Worm (Caenorhabditis elegans) whole organism, L3 larva: Measurements from ENCODE around the gene cept-2.

Experiments used
- R02D3.7 ChIP-seq: fragments of 150-350 bp; optimal IDR thresholded peaks from 2 replicates; lab custom pipeline; 2014; ENCODE audit warnings: missing biosample characterization, missing genetic modification characterization
- ZK546.5 ChIP-seq: sonication (generic microtip); optimal IDR thresholded peaks from 2 replicates; lab custom pipeline; 2017; ENCODE audit warnings: missing biosample characterization, missing genetic modification characterization
- aly-2 ChIP-seq: fragments of 150-350 bp; optimal IDR thresholded peaks from 2 replicates; lab custom pipeline; 2014; ENCODE audit warnings: missing biosample characterization, missing genetic modification characterization
- ama-1 ChIP-seq: fragments of 150-350 bp; optimal IDR thresholded peaks from 2 replicates; lab custom pipeline; 2018
- ceh-16 ChIP-seq: sonication (generic microtip); optimal IDR thresholded peaks from 2 replicates; lab custom pipeline; 2017; ENCODE audit warnings: missing biosample characterization, missing genetic modification characterization
- ceh-28 ChIP-seq: fragments of 150-350 bp; optimal IDR thresholded peaks from 2 replicates; lab custom pipeline; 2014; ENCODE audit warnings: missing biosample characterization, missing genetic modification reagents, missing genetic modification characterization
- ceh-82 ChIP-seq: fragments of 150-350 bp; optimal IDR thresholded peaks from 2 replicates; lab custom pipeline; 2014; ENCODE audit warnings: missing biosample characterization, missing genetic modification characterization
- ceh-9 ChIP-seq: sonication (generic microtip); optimal IDR thresholded peaks from 2 replicates; lab custom pipeline; 2018; ENCODE audit warnings: missing biosample characterization, missing genetic modification characterization
- daf-12 ChIP-seq: fragments of 150-350 bp; optimal IDR thresholded peaks from 2 replicates; lab custom pipeline; 2014; ENCODE audit warnings: missing biosample characterization, missing genetic modification reagents, missing genetic modification characterization
- egl-27 ChIP-seq: sonication (generic microtip); optimal IDR thresholded peaks from 4 replicates; lab custom pipeline; 2017; ENCODE audit warnings: missing biosample characterization, missing genetic modification reagents, missing genetic modification characterization
- elt-1 ChIP-seq: fragments of 150-350 bp; optimal IDR thresholded peaks from 2 replicates; lab custom pipeline; 2014; ENCODE audit warnings: missing biosample characterization, missing genetic modification characterization
- elt-2 ChIP-seq: sonication (generic microtip); optimal IDR thresholded peaks from 2 replicates; lab custom pipeline; 2016; ENCODE audit warnings: missing genetic modification reagents, mild to moderate bottlenecking, missing genetic modification characterization, missing compliant biosample characterization
- elt-3 ChIP-seq, 3 experiments: fragments of 150-350 bp in 1 of 3; sonication (generic microtip) in 2 of 3; optimal IDR thresholded peaks; 2 replicates in 2 of 3; 4 replicates in 1 of 3; lab custom pipeline; 2014 to 2017; ENCODE audit warnings: missing biosample characterization in 3 of 3, missing genetic modification characterization in 3 of 3
- fkh-10 ChIP-seq: sonication (generic microtip); optimal IDR thresholded peaks from 2 replicates; lab custom pipeline; 2017; ENCODE audit warnings: missing biosample characterization, missing genetic modification reagents, missing genetic modification characterization
- hmg-11 ChIP-seq: sonication (generic microtip); optimal IDR thresholded peaks from 2 replicates; lab custom pipeline; 2016; ENCODE audit warnings: missing genetic modification characterization, missing compliant biosample characterization
- lin-39 ChIP-seq: fragments of 150-350 bp; optimal IDR thresholded peaks from 2 replicates; lab custom pipeline; 2018; ENCODE audit warnings: missing biosample characterization, missing genetic modification reagents, missing genetic modification characterization
- lsy-12 ChIP-seq: sonication (generic microtip); optimal IDR thresholded peaks from 2 replicates; lab custom pipeline; 2016; ENCODE audit warnings: mild to moderate bottlenecking, missing genetic modification characterization, missing compliant biosample characterization
- mml-1 ChIP-seq: fragments of 150-350 bp; sonication (generic microtip); optimal IDR thresholded peaks from 3 replicates; lab custom pipeline; 2014; ENCODE audit warnings: missing biosample characterization, missing genetic modification characterization
- nhr-12 ChIP-seq: fragments of 150-350 bp; optimal IDR thresholded peaks from 2 replicates; lab custom pipeline; 2014; ENCODE audit warnings: missing biosample characterization, missing genetic modification characterization
- nhr-23 ChIP-seq: fragments of 150-350 bp; optimal IDR thresholded peaks from 2 replicates; lab custom pipeline; 2014; ENCODE audit warnings: missing biosample characterization, missing genetic modification reagents, missing genetic modification characterization
- nhr-237 ChIP-seq: fragments of 150-350 bp; optimal IDR thresholded peaks from 2 replicates; lab custom pipeline; 2014; ENCODE audit warnings: missing biosample characterization, missing genetic modification characterization
- nhr-25 ChIP-seq: sonication (generic microtip); optimal IDR thresholded peaks from 2 replicates; lab custom pipeline; 2017; ENCODE audit warnings: missing biosample characterization, missing genetic modification characterization
- nhr-28 ChIP-seq: fragments of 150-350 bp; optimal IDR thresholded peaks from 2 replicates; lab custom pipeline; 2014; ENCODE audit warnings: missing biosample characterization, missing genetic modification characterization
- nhr-43 ChIP-seq: sonication (generic microtip); optimal IDR thresholded peaks from 2 replicates; lab custom pipeline; 2016; ENCODE audit warnings: mild to moderate bottlenecking, missing genetic modification characterization, missing compliant biosample characterization; ENCODE audit not compliant: poor library complexity, severe bottlenecking
- nhr-67 ChIP-seq: fragments of 150-350 bp; optimal IDR thresholded peaks from 2 replicates; lab custom pipeline; 2014; ENCODE audit warnings: missing biosample characterization, missing genetic modification characterization
- nhr-76 ChIP-seq: fragments of 150-350 bp; sonication (generic microtip); optimal IDR thresholded peaks from 5 replicates; lab custom pipeline; 2014; ENCODE audit warnings: missing biosample characterization, missing genetic modification characterization
- pha-4 ChIP-seq: fragments of 150-350 bp; optimal IDR thresholded peaks from 2 replicates; lab custom pipeline; 2014; ENCODE audit warnings: missing biosample characterization, missing genetic modification reagents, missing genetic modification characterization
- pqm-1 ChIP-seq: fragments of 150-350 bp; optimal IDR thresholded peaks from 2 replicates; lab custom pipeline; 2017; ENCODE audit warnings: missing biosample characterization, missing genetic modification characterization, inconsistent platforms
- sea-2 ChIP-seq: fragments of 150-350 bp; sonication (generic microtip); optimal IDR thresholded peaks from 4 replicates; lab custom pipeline; 2014; ENCODE audit warnings: missing biosample characterization, missing genetic modification reagents, missing genetic modification characterization
- skn-1 ChIP-seq: fragments of 150-350 bp; optimal IDR thresholded peaks from 2 replicates; lab custom pipeline; 2014; ENCODE audit warnings: missing biosample characterization, missing genetic modification characterization
- snpc-4 ChIP-seq: fragments of 150-350 bp; optimal IDR thresholded peaks from 2 replicates; lab custom pipeline; 2014; ENCODE audit warnings: missing biosample characterization, missing genetic modification characterization
- unc-39 ChIP-seq: sonication (generic microtip); optimal IDR thresholded peaks from 4 replicates; lab custom pipeline; 2017; ENCODE audit warnings: missing biosample characterization, missing genetic modification characterization
- unc-62 ChIP-seq: fragments of 150-350 bp; sonication (generic microtip); optimal IDR thresholded peaks from 4 replicates; lab custom pipeline; 2014; ENCODE audit warnings: missing biosample characterization, missing genetic modification reagents, missing genetic modification characterization
- ztf-4 ChIP-seq: fragments of 150-350 bp; optimal IDR thresholded peaks from 2 replicates; lab custom pipeline; 2014; ENCODE audit warnings: missing biosample characterization, missing genetic modification characterization

cept-2 gene

ce11 chrV:14324502-14325467, 22.8 kb upstream of the cept-2 start, which contains the start of the genes F47B8.4 and F47B8.18:
Gene F47B8.4 (minus strand): TSS chrV:14324673.
Gene F47B8.18 (minus strand): TSS chrV:14325464.
- peak; percentile 69 for TF ChIP-seq elt-2
- peak; percentile 59 for TF ChIP-seq pqm-1 (tag; lab: Kevin White, UChicago)
- TF ChIP-seq pha-4, result peak; percentile 90
- TF ChIP-seq lsy-12 (tag; lab: Kevin White, UChicago), result no peak

- no peak for TF ChIP-seq aly-2 (tag; lab: Kevin White, UChicago)
- TF ChIP-seq ceh-82, result no peak
- no peak for TF ChIP-seq snpc-4
- TF ChIP-seq nhr-76, result no peak
- no peak for TF ChIP-seq ama-1 (lab: Kevin White, UChicago)
- no peak for TF ChIP-seq pqm-1 (tag; lab: Kevin White, UChicago)
- no peak for TF ChIP-seq hmg-11 (tag; lab: Kevin White, UChicago)
- TF ChIP-seq R02D3.7, result no peak
- TF ChIP-seq fkh-10 (GFP tag; lab: Kevin White, UChicago), result no peak
- no peak for TF ChIP-seq nhr-43 (tag; lab: Kevin White, UChicago)
- TF ChIP-seq nhr-237 (tag; lab: Kevin White, UChicago), result no peak
- no peak for TF ChIP-seq nhr-25 (tag; lab: Kevin White, UChicago)
- no peak for TF ChIP-seq mml-1 (tag; lab: Kevin White, UChicago)
- TF ChIP-seq lin-39, result no peak
- TF ChIP-seq elt-1 (tag; lab: Kevin White, UChicago), result no peak
- no peak for TF ChIP-seq ceh-28 (tag; lab: Kevin White, UChicago)
- TF ChIP-seq ZK546.5 (tag; lab: Kevin White, UChicago), result no peak
- no peak for TF ChIP-seq elt-3 (tag; optimal IDR thresholded peaks at IDR 0.05; lab: Kevin White, UChicago)
- no peak for TF ChIP-seq nhr-12 (tag; lab: Kevin White, UChicago)
These were observed 19.8 kb upstream of the cept-2 start, which contains the start of gene F47B8.5 for ce11 chrV:14327776-14328175. Gene F47B8.5 (minus strand): TSS chrV:14327876.

- no peak for TF ChIP-seq mml-1 (tag; lab: Kevin White, UChicago)
- no peak for TF ChIP-seq lsy-12 (tag; lab: Kevin White, UChicago)
- TF ChIP-seq nhr-12 (tag; lab: Kevin White, UChicago), result no peak
- TF ChIP-seq ceh-16 (tag; lab: Kevin White, UChicago), result no peak
- TF ChIP-seq unc-39, result no peak
- no peak for TF ChIP-seq nhr-67 (tag; lab: Kevin White, UChicago)
- no peak for TF ChIP-seq daf-12 (tag; lab: Kevin White, UChicago)
- no peak for TF ChIP-seq sea-2 (GFP tag; lab: Kevin White, UChicago)
- no peak for TF ChIP-seq nhr-28 (tag; lab: Kevin White, UChicago)
- no peak for TF ChIP-seq egl-27 (tag; lab: Kevin White, UChicago)
- TF ChIP-seq nhr-237 (tag; lab: Kevin White, UChicago), result no peak
- TF ChIP-seq nhr-23, result no peak
- no peak for TF ChIP-seq nhr-76
These were observed 18.8 kb upstream of the cept-2 start, which contains the start of gene pepm-1 for ce11 chrV:14328806-14329205. Gene pepm-1 (plus strand): TSS chrV:14329106.

- TF ChIP-seq ztf-4 (tag; lab: Kevin White, UChicago), result no peak
- TF ChIP-seq nhr-25 (tag; lab: Kevin White, UChicago), result peak; percentile 4
These were observed 16.1 kb upstream of the cept-2 start, which contains the start of gene F47B8.8 for ce11 chrV:14331477-14331876. Gene F47B8.8 (plus strand): TSS chrV:14331733.

- TF ChIP-seq pha-4 (no peak), nhr-43 (tag; lab: Kevin White, UChicago) (no peak), nhr-28 (tag; lab: Kevin White, UChicago) (no peak), unc-62 (GFP tag; lab: Kevin White, UChicago) (no peak), snpc-4 (no peak), skn-1 (no peak), nhr-25 (tag; lab: Kevin White, UChicago) (no peak), ceh-9 (tag; lab: Kevin White, UChicago) (no peak), daf-12 (tag; lab: Kevin White, UChicago) (no peak), pqm-1 (tag; lab: Kevin White, UChicago) (no peak), ztf-4 (tag; lab: Kevin White, UChicago) (no peak)
These were observed 14.4 kb upstream of the cept-2 start, which contains the start of gene srm-4 for ce11 chrV:14333116-14333515. Gene srm-4 (plus strand): TSS chrV:14333416.
